Fruit fly (Drosophila melanogaster) whole organism, pupa: ENCODE measurements around the gene Axud1.

ENCODE experiments used
- CG12605 ChIP-seq: fragments of 200-800 bp; sonication (Bioruptor generic); IDR thresholded peaks from 2 replicates; pipeline ENCODE4 v1.3.6; 2022; ENCODE audit warnings: missing biosample characterization, missing genetic modification characterization
- CG13204 ChIP-seq: fragments of 200-800 bp; sonication (Bioruptor generic); optimal IDR thresholded peaks from 2 replicates; lab custom pipeline; 2018; ENCODE audit warnings: missing biosample characterization, mild to moderate bottlenecking, missing genetic modification characterization, moderate library complexity
- CG14655 ChIP-seq: fragments of 200-800 bp; sonication (Bioruptor generic); optimal IDR thresholded peaks from 3 replicates; lab custom pipeline; 2017; ENCODE audit warnings: mild to moderate bottlenecking, missing biosample characterization, missing genetic modification reagents, missing genetic modification characterization
- CG15710 ChIP-seq: fragments of 200-800 bp; sonication (Bioruptor generic); optimal IDR thresholded peaks from 2 replicates; lab custom pipeline; 2018; ENCODE audit warnings: missing biosample characterization, mild to moderate bottlenecking, missing genetic modification characterization, moderate library complexity
- CG34367 ChIP-seq: fragments of 200-800 bp; sonication (Bioruptor generic); optimal IDR thresholded peaks from 2 replicates; lab custom pipeline; 2018; ENCODE audit warnings: missing biosample characterization, mild to moderate bottlenecking, missing genetic modification characterization
- CG8159 ChIP-seq: fragments of 200-800 bp; sonication (Bioruptor generic); optimal IDR thresholded peaks from 3 replicates; lab custom pipeline; 2018; ENCODE audit warnings: missing biosample characterization, mild to moderate bottlenecking, missing genetic modification characterization, moderate library complexity
- CG8301 ChIP-seq: fragments of 200-800 bp; sonication (Bioruptor generic); optimal IDR thresholded peaks from 2 replicates; lab custom pipeline; 2018; ENCODE audit warnings: missing biosample characterization, mild to moderate bottlenecking, missing genetic modification characterization
- CG9948 ChIP-seq: fragments of 200-800 bp; sonication (Bioruptor generic); optimal IDR thresholded peaks from 2 replicates; lab custom pipeline; 2018; ENCODE audit warnings: missing biosample characterization, mild to moderate bottlenecking, missing genetic modification characterization, moderate library complexity
- D1 ChIP-seq: fragments of 200-800 bp; sonication (Bioruptor generic); optimal IDR thresholded peaks from 2 replicates; lab custom pipeline; 2018; ENCODE audit warnings: missing biosample characterization, mild to moderate bottlenecking, missing genetic modification characterization, moderate library complexity
- EcR ChIP-seq: fragments of 200-800 bp; sonication (Bioruptor generic); optimal IDR thresholded peaks from 3 replicates; lab custom pipeline; 2019; ENCODE audit warnings: missing biosample characterization, missing genetic modification characterization, mild to moderate bottlenecking, moderate library complexity, missing genetic modification reagents
- Ets98B ChIP-seq: fragments of 200-800 bp; sonication (Bioruptor generic); IDR thresholded peaks from 2 replicates; pipeline ENCODE4 v1.3.6; 2022; ENCODE audit warnings: missing biosample characterization, missing genetic modification characterization
- Pif1A ChIP-seq: fragments of 200-800 bp; sonication (Bioruptor generic); optimal IDR thresholded peaks from 3 replicates; lab custom pipeline; 2016; ENCODE audit warnings: missing biosample characterization, missing genetic modification characterization
- fd96Ca ChIP-seq: fragments of 200-800 bp; sonication (Bioruptor generic); IDR thresholded peaks from 3 replicates; pipeline ENCODE4 v1.3.6; 2022; ENCODE audit warnings: missing biosample characterization, missing genetic modification characterization
- rn ChIP-seq: fragments of 200-800 bp; sonication (Bioruptor generic); IDR thresholded peaks from 2 replicates; pipeline ENCODE4 v1.3.6; 2022; ENCODE audit warnings: missing biosample characterization, missing genetic modification characterization

The Axud1 gene

DNA sequence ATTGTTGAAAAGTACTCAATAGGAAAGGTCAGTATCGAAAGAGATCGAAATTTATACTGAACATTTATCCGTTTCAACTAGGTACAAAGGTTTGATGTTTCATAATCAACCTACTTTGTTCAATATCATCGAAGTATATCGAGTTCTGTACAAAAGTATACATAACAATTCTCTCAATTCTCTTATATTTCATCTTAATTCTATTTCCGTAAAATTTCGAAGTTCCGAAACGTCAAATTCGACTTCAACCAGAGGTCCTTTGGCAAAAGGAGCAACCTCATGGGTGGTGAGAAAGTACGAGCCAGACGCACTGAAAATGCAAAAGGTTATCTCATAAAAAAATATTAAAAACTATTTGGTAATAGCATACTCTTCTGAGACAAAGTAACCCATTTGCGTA is 51.5 kb downstream of the Axud1 start, which contains the start of gene CG31948:
TSS of gene CG31948 (minus strand) at position 101 of the 400 bp plus-strand sequence.
- TF ChIP-seq CG34367 (tag; lab: Kevin White, UChicago), result no peak
- no peak for TF ChIP-seq CG13204 (GFP tag; lab: Kevin White, UChicago)
- no peak for TF ChIP-seq D1
- TF ChIP-seq CG14655, result no peak
- TF ChIP-seq Pif1A (GFP tag; lab: Kevin White, UChicago), result no peak
- no peak for TF ChIP-seq fd96Ca
- no peak for TF ChIP-seq CG8159
- no peak for TF ChIP-seq CG15710

DNA sequence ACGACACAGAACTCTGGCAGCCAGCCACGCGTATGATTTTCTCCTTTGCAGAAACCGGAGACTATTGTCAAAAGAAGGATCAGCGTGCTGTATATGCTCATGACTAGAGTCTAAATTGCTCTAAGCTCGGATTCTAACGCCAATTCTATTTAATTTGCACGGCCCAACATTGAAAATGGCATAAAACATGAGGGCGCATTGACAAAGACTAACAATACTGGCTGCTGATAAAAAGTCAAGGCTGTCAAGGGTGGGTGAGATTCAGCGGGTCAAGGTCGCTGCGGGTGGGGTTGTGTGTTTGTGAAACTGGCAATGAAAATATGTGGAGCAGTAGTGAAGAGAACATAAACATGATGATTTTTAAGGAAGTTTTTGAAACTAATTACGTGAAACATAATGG is 52.7 kb downstream of the Axud1 start, which contains the start of gene CG34448:
TSS of gene CG34448 (minus strand) at position 101 of the 400 bp plus-strand sequence.
- no peak for TF ChIP-seq Ets98B (GFP tag; lab: Robert Waterston, UW)
- no peak for TF ChIP-seq CG8159
- TF ChIP-seq CG12605 (GFP tag; lab: Robert Waterston, UW), result no peak
- TF ChIP-seq rn (GFP tag; lab: Robert Waterston, UW), result no peak
- TF ChIP-seq Pif1A (GFP tag; lab: Kevin White, UChicago), result no peak
- TF ChIP-seq CG9948 (tag; lab: Kevin White, UChicago), result no peak
- TF ChIP-seq EcR (GFP tag; lab: Kevin White, UChicago), result no peak
- TF ChIP-seq CG34367 (tag; lab: Kevin White, UChicago), result no peak
- TF ChIP-seq CG8301, result no peak
- TF ChIP-seq D1, result no peak
